Fruit fly (Drosophila melanogaster) whole organism, adult: Measurements from ENCODE around the gene CG10254.

ENCODE experiments used
- CG11617 ChIP-seq: fragments of 200-800 bp; sonication (Bioruptor generic); optimal IDR thresholded peaks from 2 replicates; lab custom pipeline; 2017; ENCODE audit warnings: mild to moderate bottlenecking, missing biosample characterization, missing genetic modification reagents, missing genetic modification characterization
- CG12768 ChIP-seq: fragments of 200-800 bp; sonication (Bioruptor generic); optimal IDR thresholded peaks from 2 replicates; lab custom pipeline; 2017; ENCODE audit warnings: missing biosample characterization, missing genetic modification characterization, mild to moderate bottlenecking, moderate library complexity, missing genetic modification reagents
- CG14711 ChIP-seq: fragments of 200-800 bp; sonication (Bioruptor generic); optimal IDR thresholded peaks from 2 replicates; lab custom pipeline; 2018; ENCODE audit warnings: missing biosample characterization, mild to moderate bottlenecking, missing genetic modification characterization, moderate library complexity
- CG1620 ChIP-seq: fragments of 200-800 bp; sonication (Bioruptor generic); optimal IDR thresholded peaks from 2 replicates; lab custom pipeline; 2016; ENCODE audit warnings: missing biosample characterization, missing genetic modification characterization
- CG33017 ChIP-seq: fragments of 200-800 bp; sonication (Bioruptor generic); optimal IDR thresholded peaks from 2 replicates; lab custom pipeline; 2018; ENCODE audit warnings: missing biosample characterization, mild to moderate bottlenecking, missing genetic modification characterization, moderate library complexity
- CG5204 ChIP-seq: fragments of 200-800 bp; sonication (Bioruptor generic); optimal IDR thresholded peaks from 2 replicates; lab custom pipeline; 2016; ENCODE audit warnings: missing biosample characterization, missing genetic modification characterization
- CG7101 ChIP-seq: fragments of 200-800 bp; sonication (Bioruptor generic); optimal IDR thresholded peaks from 2 replicates; lab custom pipeline; 2018; ENCODE audit warnings: missing biosample characterization, mild to moderate bottlenecking, missing genetic modification characterization, moderate library complexity
- Crg-1 ChIP-seq: fragments of 200-800 bp; sonication (Bioruptor generic); optimal IDR thresholded peaks from 2 replicates; lab custom pipeline; 2016; ENCODE audit warnings: missing biosample characterization, missing genetic modification characterization
- bab1 ChIP-seq: fragments of 200-800 bp; sonication (Bioruptor generic); optimal IDR thresholded peaks from 3 replicates; lab custom pipeline; 2019; ENCODE audit warnings: missing biosample characterization, mild to moderate bottlenecking, missing genetic modification characterization, moderate library complexity
- cic ChIP-seq: fragments of 200-800 bp; sonication (Bioruptor generic); optimal IDR thresholded peaks from 2 replicates; lab custom pipeline; 2017; ENCODE audit warnings: missing biosample characterization, mild to moderate bottlenecking, missing genetic modification characterization, moderate library complexity
- kay ChIP-seq: fragments of 200-800 bp; sonication (Bioruptor generic); peaks from one replicate; lab custom pipeline; 2016; ENCODE audit warnings: missing biosample characterization, missing genetic modification characterization, borderline replicate concordance
- ovo ChIP-seq: fragments of 200-800 bp; sonication (Bioruptor generic); optimal IDR thresholded peaks from 2 replicates; lab custom pipeline; 2016; ENCODE audit warnings: missing biosample characterization, missing genetic modification characterization
- pad ChIP-seq: fragments of 200-800 bp; sonication (Bioruptor generic); optimal IDR thresholded peaks from 3 replicates; lab custom pipeline; 2017; ENCODE audit warnings: missing biosample characterization, missing genetic modification characterization, mild to moderate bottlenecking, moderate library complexity, missing genetic modification reagents
- tj ChIP-seq: fragments of 200-800 bp; sonication (Bioruptor generic); optimal IDR thresholded peaks from 3 replicates; lab custom pipeline; 2017; ENCODE audit warnings: missing biosample characterization, mild to moderate bottlenecking, missing genetic modification characterization, moderate library complexity

- TF ChIP-seq CG33017 (tag; lab: Kevin White, UChicago): peak; percentile 66
- peak; percentile 64 for TF ChIP-seq CG14711 (tag; lab: Kevin White, UChicago)
- no peak for TF ChIP-seq kay (GFP tag; lab: Kevin White, UChicago)
- TF ChIP-seq ovo (GFP tag; lab: Kevin White, UChicago): peak; percentile 71
- peak; percentile 74 for TF ChIP-seq CG11617 (GFP tag; lab: Kevin White, UChicago)
- peak; percentile 57 for TF ChIP-seq cic (GFP tag; lab: Kevin White, UChicago)
- peak; percentile 67 for TF ChIP-seq CG12768
- peak; percentile 57 for TF ChIP-seq pad (GFP tag; lab: Kevin White, UChicago)
- TF ChIP-seq CG7101: peak; percentile 81
- TF ChIP-seq tj (GFP tag; lab: Kevin White, UChicago): peak; percentile 24
- peak; percentile 69 for TF ChIP-seq CG1620 (GFP tag; lab: Kevin White, UChicago)
- TF ChIP-seq CG5204 (GFP tag; lab: Kevin White, UChicago): peak; percentile 30
- TF ChIP-seq Crg-1: peak; percentile 74
- TF ChIP-seq bab1 (GFP tag; lab: Kevin White, UChicago): no peak
Measured at dm6 chr3R:23652525-23653108, 42.2 kb downstream of the CG10254 start.
